Worm (Caenorhabditis elegans) whole organism, L1 larva: ENCODE results near the gene B0546.4.

Experiments
- C34B4.2 ChIP-seq: sonication (generic microtip); optimal IDR thresholded peaks from 2 replicates; lab custom pipeline; 2017; ENCODE audit warnings: mild to moderate bottlenecking, missing genetic modification characterization, missing compliant biosample characterization
- F16B12.6 ChIP-seq: fragments of 150-350 bp; optimal IDR thresholded peaks from 2 replicates; lab custom pipeline; 2014; ENCODE audit warnings: missing biosample characterization, missing genetic modification characterization
- Y116A8C.19 ChIP-seq: sonication (generic microtip); optimal IDR thresholded peaks from 2 replicates; lab custom pipeline; 2016; ENCODE audit warnings: missing compliant biosample characterization, missing genetic modification characterization, borderline replicate concordance
- aly-2 ChIP-seq: fragments of 150-350 bp; optimal IDR thresholded peaks from 2 replicates; lab custom pipeline; 2014; ENCODE audit warnings: missing biosample characterization, missing genetic modification characterization
- blmp-1 ChIP-seq: fragments of 150-350 bp; optimal IDR thresholded peaks from 2 replicates; lab custom pipeline; 2014; ENCODE audit warnings: missing biosample characterization, missing genetic modification characterization
- ceh-82 ChIP-seq, 3 experiments: fragments of 150-350 bp in 1 of 3; sonication (generic microtip) in 2 of 3; optimal IDR thresholded peaks; 2 replicates each; lab custom pipeline; 2014 to 2017; ENCODE audit warnings: missing biosample characterization in 3 of 3, missing genetic modification characterization in 3 of 3
- ceh-88 ChIP-seq: fragments of 200-800 bp; sonication (Bioruptor generic); IDR thresholded peaks from 2 replicates; pipeline ENCODE4 v1.3.6; 2022; ENCODE audit warnings: missing genetic modification characterization, missing compliant biosample characterization
- ces-1 ChIP-seq: fragments of 150-350 bp; optimal IDR thresholded peaks from 2 replicates; lab custom pipeline; 2014; ENCODE audit warnings: missing biosample characterization, missing genetic modification reagents, missing genetic modification characterization
- efl-1 ChIP-seq, 4 experiments: fragments of 150-350 bp; optimal IDR thresholded peaks in 3 of 4; peaks in 1 of 4; 1 replicate in 1 of 4; 2 replicates in 3 of 4; lab custom pipeline; 2014; ENCODE audit warnings: missing biosample characterization in 2 of 4, missing genetic modification characterization in 2 of 4, missing genetic modification reagents in 2 of 4
- egl-13 ChIP-seq: sonication (generic microtip); optimal IDR thresholded peaks from 2 replicates; lab custom pipeline; 2016; ENCODE audit warnings: missing genotype, missing genetic modification reagents, missing genetic modification characterization, missing compliant biosample characterization
- elt-2 ChIP-seq: sonication (generic microtip); optimal IDR thresholded peaks from 2 replicates; lab custom pipeline; 2016; ENCODE audit warnings: missing genetic modification characterization, mild to moderate bottlenecking, inconsistent platforms, missing compliant biosample characterization, missing genetic modification reagents
- fkh-8 ChIP-seq: sonication (generic microtip); optimal IDR thresholded peaks from 2 replicates; lab custom pipeline; 2016; ENCODE audit warnings: mild to moderate bottlenecking, missing genetic modification characterization, missing compliant biosample characterization
- irx-1 ChIP-seq: sonication (generic microtip); optimal IDR thresholded peaks from 2 replicates; lab custom pipeline; 2016; ENCODE audit warnings: missing genetic modification characterization, missing compliant biosample characterization
- isw-1 ChIP-seq: fragments of 200-800 bp; sonication (Bioruptor generic); IDR thresholded peaks from 2 replicates; pipeline ENCODE4 v1.3.6; 2022; ENCODE audit warnings: missing genetic modification characterization, missing compliant biosample characterization
- jun-1 ChIP-seq: fragments of 150-350 bp; optimal IDR thresholded peaks from 2 replicates; lab custom pipeline; 2014; ENCODE audit warnings: missing biosample characterization, missing genetic modification reagents, missing genetic modification characterization
- lin-13 ChIP-seq: fragments of 150-350 bp; optimal IDR thresholded peaks from 2 replicates; lab custom pipeline; 2014; ENCODE audit warnings: missing biosample characterization, missing genetic modification reagents, missing genetic modification characterization
- lin-15B ChIP-seq: fragments of 150-350 bp; sonication (generic microtip); optimal IDR thresholded peaks from 3 replicates; lab custom pipeline; 2014; ENCODE audit warnings: missing biosample characterization, missing genetic modification characterization
- lin-35 ChIP-seq, 2 experiments: fragments of 150-350 bp; optimal IDR thresholded peaks; 2 replicates each; lab custom pipeline; 2014; ENCODE audit warnings: missing biosample characterization in 2 of 2, missing genetic modification characterization in 2 of 2, missing genetic modification reagents in 2 of 2
- lin-39 ChIP-seq: fragments of 150-350 bp; optimal IDR thresholded peaks from 2 replicates; lab custom pipeline; 2014; ENCODE audit warnings: missing biosample characterization, missing genetic modification reagents, missing genetic modification characterization
- lsy-2 ChIP-seq, 2 experiments: fragments of 150-350 bp; optimal IDR thresholded peaks; 2 replicates each; lab custom pipeline; 2014; ENCODE audit warnings: missing biosample characterization in 2 of 2, missing genetic modification characterization in 2 of 2
- mab-9 ChIP-seq: fragments of 200-800 bp; sonication (Bioruptor generic); IDR thresholded peaks from 2 replicates; pipeline ENCODE4 v1.3.6; 2022; ENCODE audit warnings: missing genetic modification reagents, missing genetic modification characterization, missing compliant biosample characterization
- nhr-19 ChIP-seq: fragments of 200-800 bp; sonication (Bioruptor generic); conservative IDR thresholded peaks from 2 replicates; pipeline ENCODE4 v1.3.6; 2022; ENCODE audit warnings: missing genetic modification characterization, missing compliant biosample characterization
- nhr-20 ChIP-seq: sonication (generic microtip); optimal IDR thresholded peaks from 2 replicates; lab custom pipeline; 2016; ENCODE audit warnings: mild to moderate bottlenecking, missing genetic modification characterization, missing compliant biosample characterization
- nhr-47 ChIP-seq: sonication (generic microtip); optimal IDR thresholded peaks from 2 replicates; lab custom pipeline; 2016; ENCODE audit warnings: mild to moderate bottlenecking, missing genetic modification characterization, moderate library complexity, missing compliant biosample characterization
- nhr-71 ChIP-seq: sonication (generic microtip); optimal IDR thresholded peaks from 2 replicates; lab custom pipeline; 2016; ENCODE audit warnings: mild to moderate bottlenecking, missing genetic modification characterization, moderate library complexity, missing compliant biosample characterization
- nhr-76 ChIP-seq: sonication (generic microtip); optimal IDR thresholded peaks from 2 replicates; lab custom pipeline; 2017; ENCODE audit warnings: missing biosample characterization, missing genetic modification characterization
- nhr-85 ChIP-seq: sonication (generic microtip); peaks from one replicate; lab custom pipeline; 2016; ENCODE audit warnings: missing genetic modification characterization, inconsistent platforms, missing compliant biosample characterization
- nhr-90 ChIP-seq: sonication (generic microtip); optimal IDR thresholded peaks from 2 replicates; lab custom pipeline; 2016; ENCODE audit warnings: mild to moderate bottlenecking, missing genetic modification characterization, missing compliant biosample characterization; ENCODE audit not compliant: poor library complexity
- pag-3 ChIP-seq: sonication (generic microtip); optimal IDR thresholded peaks from 2 replicates; lab custom pipeline; 2017; ENCODE audit warnings: missing genetic modification characterization, mild to moderate bottlenecking, missing compliant biosample characterization, antibody characterized with exemption, borderline replicate concordance; ENCODE audit not compliant: insufficient read depth
- pqm-1 ChIP-seq: sonication (generic microtip); optimal IDR thresholded peaks from 3 replicates; lab custom pipeline; 2017; ENCODE audit warnings: missing biosample characterization, missing genetic modification characterization
- rnt-1 ChIP-seq: sonication (generic microtip); optimal IDR thresholded peaks from 2 replicates; lab custom pipeline; 2016; ENCODE audit warnings: mild to moderate bottlenecking, missing genetic modification characterization, moderate library complexity, missing compliant biosample characterization
- swsn-7 ChIP-seq: sonication (generic microtip); optimal IDR thresholded peaks from 2 replicates; lab custom pipeline; 2016; ENCODE audit warnings: missing genetic modification characterization, missing compliant biosample characterization
- tbx-2 ChIP-seq: sonication (generic microtip); optimal IDR thresholded peaks from 2 replicates; lab custom pipeline; 2016; ENCODE audit warnings: missing genetic modification characterization, missing compliant biosample characterization
- unc-130 ChIP-seq: fragments of 150-350 bp; optimal IDR thresholded peaks from 2 replicates; lab custom pipeline; 2017; ENCODE audit warnings: missing biosample characterization, missing genetic modification characterization, inconsistent platforms
- unc-86 ChIP-seq: sonication (generic microtip); optimal IDR thresholded peaks from 2 replicates; lab custom pipeline; 2016; ENCODE audit warnings: missing genetic modification characterization, missing compliant biosample characterization
- unc-98 ChIP-seq: fragments of 200-800 bp; sonication (Bioruptor generic); IDR thresholded peaks from 2 replicates; pipeline ENCODE4 v1.3.6; 2022; ENCODE audit warnings: missing genetic modification characterization, missing compliant biosample characterization
- zag-1 ChIP-seq: fragments of 150-350 bp; optimal IDR thresholded peaks from 2 replicates; lab custom pipeline; 2014; ENCODE audit warnings: missing biosample characterization, missing genetic modification characterization
- ztf-11 ChIP-seq, 2 experiments: sonication (generic microtip); optimal IDR thresholded peaks; 2 replicates each; lab custom pipeline; 2016 to 2017; ENCODE audit warnings: missing genetic modification characterization in 2 of 2, missing biosample characterization in 1 of 2, missing compliant biosample characterization in 1 of 2
- ztf-4 ChIP-seq: fragments of 150-350 bp; optimal IDR thresholded peaks from 2 replicates; lab custom pipeline; 2014; ENCODE audit warnings: missing biosample characterization, missing genetic modification characterization

Gene B0546.4

ce11 chrIV:3383203-3383602 is 744 bp downstream of the B0546.4 start:
- TF ChIP-seq lsy-2 (tag; optimal IDR thresholded peaks at IDR 0.05; lab: Kevin White, UChicago) (peak; percentile 20 to 21), aly-2 (no peak), nhr-85 (tag; lab: Kevin White, UChicago) (no peak), nhr-47 (no peak), tbx-2 (tag; lab: Kevin White, UChicago) (no peak), ztf-4 (tag; lab: Kevin White, UChicago) (no peak), pag-3 (no peak)

DNA sequence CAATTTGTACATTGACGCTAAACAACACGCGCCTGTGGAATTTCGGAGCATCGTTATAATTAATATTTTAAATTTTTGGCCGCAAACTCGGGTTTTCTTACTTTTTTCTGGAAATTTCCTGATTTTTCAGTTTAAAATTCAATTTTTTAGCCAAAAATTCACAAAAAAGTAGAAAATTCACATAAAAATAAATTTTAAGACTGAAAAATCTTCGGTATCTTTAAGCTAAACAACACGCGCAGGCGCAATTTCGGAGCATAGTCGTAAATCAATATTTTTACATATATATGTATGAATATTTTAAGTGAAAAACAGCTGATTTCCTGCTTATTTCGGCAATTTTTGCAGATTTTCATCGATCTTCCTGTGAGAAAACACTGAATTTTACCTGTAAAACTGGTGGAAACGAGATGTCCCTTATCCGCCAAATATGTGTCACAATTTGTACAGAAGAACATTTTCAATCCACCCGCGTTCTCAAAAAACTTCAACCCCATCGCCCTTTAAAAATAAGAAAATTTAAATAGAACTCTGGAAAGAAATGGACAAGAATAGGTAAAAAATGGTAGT is 1.5 kb downstream of the B0546.4 start, which contains the start of gene B0546.3:
B0546.3 (minus strand) TSS at position 504 of the 570 bp plus-strand sequence.
- TF ChIP-seq fkh-8: no peak
- no peak for TF ChIP-seq lin-35 (GFP tag; optimal IDR thresholded peaks at IDR 0.05; lab: Kevin White, UChicago)
- peak; percentile 9 for TF ChIP-seq elt-2
- no peak for TF ChIP-seq lin-15B (tag; lab: Kevin White, UChicago)
- no peak for TF ChIP-seq blmp-1 (tag; lab: Kevin White, UChicago)
- TF ChIP-seq unc-86 (tag; lab: Kevin White, UChicago): no peak
- no peak for TF ChIP-seq swsn-7 (tag; lab: Kevin White, UChicago)
- peak; percentile 5 for TF ChIP-seq nhr-71 (tag; lab: Kevin White, UChicago)
- TF ChIP-seq nhr-85 (tag; lab: Kevin White, UChicago): peak; percentile 43
- no peak for TF ChIP-seq Y116A8C.19 (tag; lab: Kevin White, UChicago)
- TF ChIP-seq egl-13 (tag; lab: Kevin White, UChicago): no peak
- no peak for TF ChIP-seq efl-1 (optimal IDR thresholded peaks at IDR 0.05; lab: Kevin White, UChicago)
- peak in 1 of 2 experiments; percentile 76 for TF ChIP-seq efl-1 (GFP tag; optimal IDR thresholded peaks at IDR 0.05 in 1 of 2; lab: Kevin White, UChicago)
- no peak for TF ChIP-seq ztf-11 (tag; optimal IDR thresholded peaks at IDR 0.05; lab: Kevin White, UChicago)
- TF ChIP-seq nhr-47: peak; percentile 33
- TF ChIP-seq lin-39: no peak
- TF ChIP-seq C34B4.2 (tag; lab: Kevin White, UChicago): no peak
- no peak for TF ChIP-seq ztf-4 (tag; lab: Kevin White, UChicago)
- TF ChIP-seq, all 84 proteins: peak for 5

DNA sequence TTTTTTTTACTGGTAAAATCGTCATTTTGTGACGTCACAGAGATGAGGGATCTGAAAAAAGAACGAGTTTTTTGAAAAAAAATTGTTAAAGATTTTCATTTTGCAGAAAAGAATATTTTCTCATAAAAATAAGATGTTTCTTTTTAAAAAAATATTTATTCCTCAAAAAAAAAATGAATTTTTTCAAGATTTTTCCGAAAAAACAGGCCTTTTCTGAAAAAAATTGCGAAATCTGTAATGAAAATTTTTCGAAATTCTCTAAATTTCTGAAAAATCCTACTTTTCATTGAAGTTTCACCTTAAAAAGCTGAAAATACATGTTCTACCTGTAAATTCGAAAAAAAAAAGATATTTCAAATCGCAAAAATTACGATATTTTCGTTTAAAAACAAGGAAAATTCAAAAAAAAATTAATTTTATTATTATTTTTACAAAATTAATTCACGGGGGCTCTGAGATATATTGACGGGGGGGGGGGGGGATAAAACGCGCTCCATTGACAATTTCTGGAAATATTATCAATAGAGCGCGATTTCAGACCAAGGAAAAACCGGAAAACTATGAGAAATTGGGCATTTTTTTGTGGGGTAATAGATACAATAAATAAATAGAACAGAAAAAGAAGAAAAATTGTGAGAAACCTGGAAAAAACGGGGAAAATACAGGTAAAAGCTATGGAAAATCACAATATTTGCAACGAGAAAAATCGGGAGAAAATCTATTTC is 5.7 kb downstream of the B0546.4 start, which contains the start of gene otub-4:
otub-4 (minus strand) TSS at position 51 of the 725 bp plus-strand sequence.
- TF ChIP-seq lin-15B (tag; lab: Kevin White, UChicago) (no peak), swsn-7 (tag; lab: Kevin White, UChicago) (no peak), irx-1 (no peak), zag-1 (no peak), isw-1 (GFP tag; lab: Robert Waterston, UW) (no peak), nhr-19 (GFP tag; lab: Robert Waterston, UW) (no peak), efl-1 (optimal IDR thresholded peaks at IDR 0.05; lab: Kevin White, UChicago) (no peak), efl-1 (GFP tag; optimal IDR thresholded peaks at IDR 0.05 in 1 of 2; lab: Kevin White, UChicago) (peak in 1 of 2 experiments; percentile 46)

- TF ChIP-seq ces-1 (GFP tag; lab: Kevin White, UChicago) (no peak), nhr-71 (tag; lab: Kevin White, UChicago) (peak; percentile 19), efl-1 (optimal IDR thresholded peaks at IDR 0.05; lab: Kevin White, UChicago) (no peak), efl-1 (GFP tag; optimal IDR thresholded peaks at IDR 0.05 in 1 of 2; lab: Kevin White, UChicago) (peak in 1 of 2 experiments; percentile 89), nhr-90 (tag; lab: Kevin White, UChicago) (peak; percentile 19)
These were observed 10.6 kb downstream of the B0546.4 start for ce11 chrIV:3373370-3373769.

- TF ChIP-seq unc-98 (GFP tag; lab: Robert Waterston, UW) (no peak), jun-1 (tag; lab: Kevin White, UChicago) (no peak), lin-13 (GFP tag; lab: Kevin White, UChicago) (no peak), F16B12.6 (tag; lab: Kevin White, UChicago) (peak; percentile 27), ceh-88 (GFP tag; lab: Robert Waterston, UW) (no peak), ztf-11 (tag; optimal IDR thresholded peaks at IDR 0.05; lab: Kevin White, UChicago) (no peak), ceh-82 (tag; optimal IDR thresholded peaks at IDR 0.05; lab: Kevin White, UChicago) (peak in 1 of 3 experiments; percentile 43), nhr-47 (peak; percentile 9), nhr-20 (peak; percentile 33), pqm-1 (tag; lab: Kevin White, UChicago) (no peak), aly-2 (no peak), nhr-76 (tag; lab: Kevin White, UChicago) (no peak), C34B4.2 (tag; lab: Kevin White, UChicago) (no peak), unc-130 (tag; lab: Kevin White, UChicago) (no peak), mab-9 (no peak), efl-1 (optimal IDR thresholded peaks at IDR 0.05; lab: Kevin White, UChicago) (peak; percentile 45 to 64), efl-1 (GFP tag; optimal IDR thresholded peaks at IDR 0.05 in 1 of 2; lab: Kevin White, UChicago) (peak; percentile 43 to 75), rnt-1 (tag; lab: Kevin White, UChicago) (no peak), tbx-2 (tag; lab: Kevin White, UChicago) (peak; percentile 6)
These were observed 15.2 kb downstream of the B0546.4 start, which contains the start of gene vha-19 for ce11 chrIV:3368638-3369247. TSS of gene vha-19 (plus strand) at chrIV:3369197.
